Fruit fly (Drosophila melanogaster): ENCODE results near the gene gammaSnap2.

DNA sequence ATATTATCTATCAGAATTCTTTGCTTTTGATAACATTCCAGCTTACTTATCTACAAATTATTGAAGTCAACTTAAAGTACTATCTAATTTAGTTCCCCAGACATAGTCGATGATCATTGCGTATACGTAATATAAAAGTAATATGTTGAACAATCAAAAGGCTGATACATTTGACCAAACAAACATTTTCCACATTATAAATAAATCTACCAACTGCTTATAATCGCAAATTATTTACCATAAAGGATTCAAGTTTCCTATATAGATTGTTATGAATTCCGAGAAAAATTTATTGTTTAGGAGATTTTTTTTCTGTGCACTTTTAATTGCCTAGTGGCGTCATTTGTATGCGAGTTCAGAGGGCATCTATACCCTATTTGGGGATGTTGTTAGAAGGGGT lies 34.5 kb downstream of the gammaSnap2 start:
- TF ChIP-seq psq (optimal IDR thresholded peaks at IDR 0.05) (no peak), ttk (optimal IDR thresholded peaks at IDR 0.05) (no peak), h (optimal IDR thresholded peaks at IDR 0.05) (no peak), Sin3A (optimal IDR thresholded peaks at IDR 0.05) (no peak), Myc (optimal IDR thresholded peaks at IDR 0.05) (no peak)

Data from Kc167 (cell line).